Worm (Caenorhabditis elegans) whole organism, L4/young adult: ENCODE results near the gene sri-18.

Experiments used
- W03F9.2 ChIP-seq: fragments of 150-350 bp; optimal IDR thresholded peaks from 2 replicates; lab custom pipeline; 2014; ENCODE audit warnings: missing biosample characterization, missing genetic modification characterization
- dao-5 ChIP-seq: sonication (generic microtip); optimal IDR thresholded peaks from 2 replicates; lab custom pipeline; 2016; ENCODE audit warnings: missing genotype, missing genetic modification characterization, moderate library complexity, missing compliant biosample characterization
- him-1 ChIP-seq: sonication (generic microtip); optimal IDR thresholded peaks from 2 replicates; lab custom pipeline; 2016; ENCODE audit warnings: missing genotype, missing genetic modification reagents, missing genetic modification characterization, missing compliant biosample characterization

Gene sri-18

ce11 chrV:10225610-10226009 is 34.8 kb downstream of the sri-18 start, which contains the start of gene daf-36:
Gene daf-36 (minus strand): TSS chrV:10225710.
- TF ChIP-seq dao-5 (tag; lab: Kevin White, UChicago) (no peak), him-1 (tag; lab: Kevin White, UChicago) (no peak), W03F9.2 (tag; lab: Kevin White, UChicago) (no peak)

DNA sequence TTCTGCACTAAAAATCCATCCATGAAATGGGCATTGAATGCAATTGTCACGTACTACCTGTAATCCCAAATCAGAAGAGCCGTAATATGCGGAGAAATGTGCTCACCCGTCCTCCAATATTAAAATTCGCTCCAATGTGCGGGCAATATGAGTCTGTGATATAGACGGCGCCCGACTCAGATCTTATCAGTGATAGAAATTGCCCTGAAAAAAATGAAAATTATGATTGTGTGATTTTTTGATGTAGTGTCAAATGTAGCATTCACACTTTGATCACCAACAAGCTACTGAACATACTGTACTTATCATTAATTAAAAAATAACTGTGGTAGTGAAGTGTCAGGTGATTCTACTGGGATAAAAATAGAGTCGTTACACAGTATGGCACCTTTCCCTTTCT is 35.7 kb downstream of the sri-18 start:
- TF ChIP-seq him-1 (tag; lab: Kevin White, UChicago) (no peak), dao-5 (tag; lab: Kevin White, UChicago) (no peak), W03F9.2 (tag; lab: Kevin White, UChicago) (no peak)

DNA sequence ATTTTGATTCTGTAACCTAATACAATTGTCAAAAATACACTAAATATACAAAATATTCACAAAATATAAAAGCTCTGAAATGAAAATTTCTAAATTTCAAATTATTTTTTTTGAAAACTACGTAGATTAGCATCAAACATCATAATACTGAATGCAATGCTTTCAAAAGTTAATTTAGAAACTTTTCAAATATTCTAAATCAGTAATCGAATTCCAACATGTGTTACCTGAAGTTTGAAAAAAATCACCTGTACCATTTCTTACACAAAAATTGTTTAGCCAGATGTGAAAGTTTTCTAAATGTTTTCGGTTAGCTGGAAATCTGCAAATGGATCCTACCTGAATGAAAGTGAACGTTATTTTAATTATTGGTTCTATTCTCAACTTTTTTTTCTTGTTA is 38.4 kb downstream of the sri-18 start, which contains the start of gene C12D8.20:
TSS of gene C12D8.20 (plus strand) at position 301 of the 400 bp plus-strand sequence.
- TF ChIP-seq him-1 (tag; lab: Kevin White, UChicago): no peak
- no peak for TF ChIP-seq W03F9.2 (tag; lab: Kevin White, UChicago)
- TF ChIP-seq dao-5 (tag; lab: Kevin White, UChicago): no peak

- TF ChIP-seq dao-5 (tag; lab: Kevin White, UChicago): no peak
- TF ChIP-seq W03F9.2 (tag; lab: Kevin White, UChicago): no peak
- TF ChIP-seq him-1 (tag; lab: Kevin White, UChicago): no peak
Measured at ce11 chrV:10221317-10221716, 39.0 kb downstream of the sri-18 start, which contains the start of the genes fipr-5 and fipr-9. Gene fipr-5 (minus strand): TSS chrV:10221417. Gene fipr-9 (plus strand): TSS chrV:10221662.

DNA sequence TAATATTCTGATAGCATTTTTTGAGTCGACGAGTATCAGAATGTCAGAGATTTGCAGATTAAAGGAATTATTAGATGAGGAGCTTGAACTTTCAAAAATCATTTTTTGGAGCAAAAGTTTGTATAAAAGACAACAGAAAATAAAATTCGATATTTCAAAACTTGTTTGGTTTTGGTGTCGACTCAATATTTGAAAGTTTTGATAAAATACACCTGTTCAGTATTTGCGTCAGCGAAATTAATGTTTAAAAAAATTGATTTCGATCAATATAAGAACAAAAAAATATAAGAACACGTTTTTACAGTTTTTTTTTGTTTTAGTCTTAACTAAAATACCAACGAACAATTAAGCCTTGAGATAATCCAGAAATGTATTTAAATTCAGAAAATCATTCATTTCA is 39.8 kb downstream of the sri-18 start, which contains the start of gene C12D8.13:
TSS of gene C12D8.13 (minus strand) at position 101 of the 400 bp plus-strand sequence.
- TF ChIP-seq W03F9.2 (tag; lab: Kevin White, UChicago): no peak
- no peak for TF ChIP-seq him-1 (tag; lab: Kevin White, UChicago)
- TF ChIP-seq dao-5 (tag; lab: Kevin White, UChicago): no peak

DNA sequence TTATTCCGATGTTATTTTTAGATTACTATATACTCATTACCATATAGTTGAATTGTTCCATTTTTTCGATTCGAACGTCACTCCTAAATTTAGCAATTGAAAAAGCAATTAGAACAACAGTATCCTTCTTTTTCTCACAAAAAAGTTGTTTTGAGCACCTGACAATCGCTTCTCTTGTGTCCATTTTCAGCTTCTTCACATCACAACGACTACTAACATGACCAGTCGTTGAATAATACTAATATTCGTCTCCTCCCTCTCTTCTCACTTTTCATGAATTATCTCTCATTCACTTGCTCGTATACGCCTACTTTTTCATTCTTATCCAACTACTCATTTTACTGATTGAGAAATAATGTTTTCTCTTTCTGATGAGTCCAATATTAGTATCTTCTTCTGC is 43.6 kb downstream of the sri-18 start, which contains the start of gene ZK856.14:
TSS of gene ZK856.14 (plus strand) at position 301 of the 400 bp plus-strand sequence.
- TF ChIP-seq dao-5 (tag; lab: Kevin White, UChicago) (no peak), W03F9.2 (tag; lab: Kevin White, UChicago) (no peak)

- TF ChIP-seq W03F9.2 (tag; lab: Kevin White, UChicago) (no peak), dao-5 (tag; lab: Kevin White, UChicago) (no peak), him-1 (tag; lab: Kevin White, UChicago) (no peak)
Measured at ce11 chrV:10212627-10213026, 47.7 kb downstream of the sri-18 start, which contains the start of gene hpo-40. Gene hpo-40 (plus strand): TSS chrV:10212927.

- TF ChIP-seq him-1 (tag; lab: Kevin White, UChicago) (no peak), W03F9.2 (tag; lab: Kevin White, UChicago) (no peak)
Measured at ce11 chrV:10212027-10212426, 48.3 kb downstream of the sri-18 start, which contains the start of gene zhit-3. Gene zhit-3 (minus strand): TSS chrV:10212127.

DNA sequence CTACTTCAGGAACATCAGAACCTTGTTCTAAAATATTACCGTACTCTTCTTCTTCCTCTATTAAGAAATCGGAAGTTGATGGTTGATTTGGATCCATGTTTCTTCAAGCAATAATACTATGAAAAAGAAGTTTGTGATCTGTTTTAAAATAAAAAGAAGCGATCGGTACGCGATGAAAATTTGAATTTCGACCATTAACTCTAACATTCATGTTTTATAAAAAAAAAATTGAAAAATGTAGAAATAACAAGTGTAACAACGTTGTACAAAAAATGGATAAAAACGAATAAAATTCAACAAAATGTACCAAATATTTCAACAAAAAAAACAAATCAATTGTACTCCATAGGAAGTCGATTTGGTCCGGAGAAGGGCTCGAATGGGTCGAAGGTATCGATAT is 50.1 kb downstream of the sri-18 start, which contains the start of gene tftc-3:
TSS of gene tftc-3 (minus strand) at position 101 of the 400 bp plus-strand sequence.
- TF ChIP-seq dao-5 (tag; lab: Kevin White, UChicago): no peak
- TF ChIP-seq W03F9.2 (tag; lab: Kevin White, UChicago): no peak
- TF ChIP-seq him-1 (tag; lab: Kevin White, UChicago): no peak
